Worm (Caenorhabditis elegans) whole organism, L1 larva: Measurements from ENCODE around the gene C34E10.12.
A peak's percentile ranks its signal among the peaks of the same experiment; 100 is the strongest.

Experiments used
- F16B12.6 ChIP-seq: fragments of 150-350 bp; optimal IDR thresholded peaks from 2 replicates; lab custom pipeline; 2014; ENCODE audit warnings: missing biosample characterization, missing genetic modification characterization
- Y116A8C.19 ChIP-seq: sonication (generic microtip); optimal IDR thresholded peaks from 2 replicates; lab custom pipeline; 2016; ENCODE audit warnings: missing compliant biosample characterization, missing genetic modification characterization, borderline replicate concordance
- alr-1 ChIP-seq: fragments of 200-800 bp; sonication (Bioruptor generic); optimal IDR thresholded peaks from 2 replicates; lab custom pipeline; 2018; ENCODE audit warnings: borderline replicate concordance, mild to moderate bottlenecking, missing genetic modification characterization, missing compliant biosample characterization
- aly-2 ChIP-seq: fragments of 150-350 bp; optimal IDR thresholded peaks from 2 replicates; lab custom pipeline; 2014; ENCODE audit warnings: missing biosample characterization, missing genetic modification characterization
- ama-1 ChIP-seq: fragments of 150-350 bp; optimal IDR thresholded peaks from 2 replicates; lab custom pipeline; 2014
- ceh-63 ChIP-seq: fragments of 200-800 bp; sonication (Bioruptor generic); optimal IDR thresholded peaks from 2 replicates; lab custom pipeline; 2018; ENCODE audit warnings: mild to moderate bottlenecking, missing genetic modification characterization, missing compliant biosample characterization
- dpl-1 ChIP-seq, 3 experiments: fragments of 150-350 bp in 2 of 3; sonication (generic microtip) in 1 of 3; optimal IDR thresholded peaks; 2 replicates each; lab custom pipeline; 2014 to 2017; ENCODE audit warnings: missing biosample characterization in 3 of 3, missing genetic modification characterization in 3 of 3, missing genetic modification reagents in 3 of 3
- dsc-1 ChIP-seq: sonication (generic microtip); optimal IDR thresholded peaks from 2 replicates; lab custom pipeline; 2016; ENCODE audit warnings: mild to moderate bottlenecking, missing genetic modification characterization, missing compliant biosample characterization
- egl-13 ChIP-seq: sonication (generic microtip); optimal IDR thresholded peaks from 2 replicates; lab custom pipeline; 2016; ENCODE audit warnings: missing genotype, missing genetic modification reagents, missing genetic modification characterization, missing compliant biosample characterization
- egl-27 ChIP-seq, 2 experiments: fragments of 150-350 bp in 1 of 2; sonication (generic microtip); optimal IDR thresholded peaks; 3 replicates each; lab custom pipeline; 2017 to 2018; ENCODE audit warnings: missing biosample characterization in 2 of 2, missing genetic modification characterization in 2 of 2, missing genetic modification reagents in 2 of 2
- elt-2 ChIP-seq: sonication (generic microtip); optimal IDR thresholded peaks from 2 replicates; lab custom pipeline; 2016; ENCODE audit warnings: missing genetic modification characterization, mild to moderate bottlenecking, inconsistent platforms, missing compliant biosample characterization, missing genetic modification reagents
- elt-3 ChIP-seq, 6 experiments: fragments of 150-350 bp in 1 of 6; sonication (generic microtip); optimal IDR thresholded peaks; 2 replicates each; lab custom pipeline; 2017 to 2018; ENCODE audit warnings: missing biosample characterization in 6 of 6, missing genetic modification characterization in 6 of 6, inconsistent platforms in 1 of 6
- ets-5 ChIP-seq: fragments of 200-800 bp; sonication (Bioruptor generic); IDR thresholded peaks from 2 replicates; pipeline ENCODE4 v1.3.6; 2022; ENCODE audit warnings: missing genetic modification characterization, missing compliant biosample characterization
- fkh-8 ChIP-seq: sonication (generic microtip); optimal IDR thresholded peaks from 2 replicates; lab custom pipeline; 2016; ENCODE audit warnings: mild to moderate bottlenecking, missing genetic modification characterization, missing compliant biosample characterization
- irx-1 ChIP-seq: sonication (generic microtip); optimal IDR thresholded peaks from 2 replicates; lab custom pipeline; 2016; ENCODE audit warnings: missing genetic modification characterization, missing compliant biosample characterization
- lin-13 ChIP-seq: fragments of 150-350 bp; optimal IDR thresholded peaks from 2 replicates; lab custom pipeline; 2014; ENCODE audit warnings: missing biosample characterization, missing genetic modification reagents, missing genetic modification characterization
- lin-14 ChIP-seq: fragments of 200-800 bp; sonication (Bioruptor generic); optimal IDR thresholded peaks from 2 replicates; lab custom pipeline; 2018; ENCODE audit warnings: mild to moderate bottlenecking, missing genetic modification characterization, moderate library complexity, missing compliant biosample characterization
- lin-39 ChIP-seq: fragments of 150-350 bp; optimal IDR thresholded peaks from 2 replicates; lab custom pipeline; 2014; ENCODE audit warnings: missing biosample characterization, missing genetic modification reagents, missing genetic modification characterization
- lir-3 ChIP-seq: sonication (generic microtip); optimal IDR thresholded peaks from 2 replicates; lab custom pipeline; 2016; ENCODE audit warnings: mild to moderate bottlenecking, missing genetic modification characterization, moderate library complexity, missing compliant biosample characterization; ENCODE audit not compliant: poor library complexity
- mab-9 ChIP-seq: fragments of 200-800 bp; sonication (Bioruptor generic); IDR thresholded peaks from 2 replicates; pipeline ENCODE4 v1.3.6; 2022; ENCODE audit warnings: missing genetic modification reagents, missing genetic modification characterization, missing compliant biosample characterization
- mep-1 ChIP-seq: fragments of 150-350 bp; optimal IDR thresholded peaks from 2 replicates; lab custom pipeline; 2014; ENCODE audit warnings: missing biosample characterization, missing genetic modification characterization
- nhr-11 ChIP-seq: fragments of 150-350 bp; optimal IDR thresholded peaks from 2 replicates; lab custom pipeline; 2014; ENCODE audit warnings: missing biosample characterization, missing genetic modification characterization
- nhr-12 ChIP-seq: sonication (generic microtip); optimal IDR thresholded peaks from 2 replicates; lab custom pipeline; 2017; ENCODE audit warnings: missing biosample characterization, missing genetic modification characterization
- nhr-20 ChIP-seq: sonication (generic microtip); optimal IDR thresholded peaks from 2 replicates; lab custom pipeline; 2016; ENCODE audit warnings: mild to moderate bottlenecking, missing genetic modification characterization, missing compliant biosample characterization
- nhr-237 ChIP-seq: fragments of 150-350 bp; optimal IDR thresholded peaks from 2 replicates; lab custom pipeline; 2014; ENCODE audit warnings: missing biosample characterization, missing genetic modification characterization
- nhr-76 ChIP-seq: sonication (generic microtip); optimal IDR thresholded peaks from 2 replicates; lab custom pipeline; 2017; ENCODE audit warnings: missing biosample characterization, missing genetic modification characterization
- nhr-84 ChIP-seq: sonication (generic microtip); optimal IDR thresholded peaks from 2 replicates; lab custom pipeline; 2017; ENCODE audit warnings: missing biosample characterization, missing genetic modification characterization
- nhr-90 ChIP-seq: sonication (generic microtip); optimal IDR thresholded peaks from 2 replicates; lab custom pipeline; 2016; ENCODE audit warnings: mild to moderate bottlenecking, missing genetic modification characterization, missing compliant biosample characterization; ENCODE audit not compliant: poor library complexity
- pag-3 ChIP-seq: sonication (generic microtip); optimal IDR thresholded peaks from 2 replicates; lab custom pipeline; 2017; ENCODE audit warnings: missing genetic modification characterization, mild to moderate bottlenecking, missing compliant biosample characterization, antibody characterized with exemption, borderline replicate concordance; ENCODE audit not compliant: insufficient read depth
- rnt-1 ChIP-seq: sonication (generic microtip); optimal IDR thresholded peaks from 2 replicates; lab custom pipeline; 2016; ENCODE audit warnings: mild to moderate bottlenecking, missing genetic modification characterization, moderate library complexity, missing compliant biosample characterization
- skn-1 ChIP-seq: fragments of 150-350 bp; optimal IDR thresholded peaks from 2 replicates; lab custom pipeline; 2014; ENCODE audit warnings: missing biosample characterization, missing genetic modification characterization
- snu-23 ChIP-seq: sonication (generic microtip); optimal IDR thresholded peaks from 2 replicates; lab custom pipeline; 2016; ENCODE audit warnings: missing genetic modification characterization, missing compliant biosample characterization
- sptf-1 ChIP-seq: fragments of 150-350 bp; optimal IDR thresholded peaks from 2 replicates; lab custom pipeline; 2014; ENCODE audit warnings: missing biosample characterization, missing genetic modification characterization
- sup-37 ChIP-seq: fragments of 200-800 bp; sonication (Bioruptor generic); optimal IDR thresholded peaks from 2 replicates; lab custom pipeline; 2018; ENCODE audit warnings: mild to moderate bottlenecking, missing genetic modification characterization, missing compliant biosample characterization
- swsn-7 ChIP-seq: sonication (generic microtip); optimal IDR thresholded peaks from 2 replicates; lab custom pipeline; 2016; ENCODE audit warnings: missing genetic modification characterization, missing compliant biosample characterization
- tbx-2 ChIP-seq: sonication (generic microtip); optimal IDR thresholded peaks from 2 replicates; lab custom pipeline; 2016; ENCODE audit warnings: missing genetic modification characterization, missing compliant biosample characterization
- tlp-1 ChIP-seq: fragments of 150-350 bp; optimal IDR thresholded peaks from 2 replicates; lab custom pipeline; 2014; ENCODE audit warnings: missing biosample characterization, missing genetic modification characterization
- unc-130 ChIP-seq: fragments of 150-350 bp; optimal IDR thresholded peaks from 2 replicates; lab custom pipeline; 2017; ENCODE audit warnings: missing biosample characterization, missing genetic modification characterization, inconsistent platforms
- unc-62 ChIP-seq: fragments of 150-350 bp; optimal IDR thresholded peaks from 2 replicates; lab custom pipeline; 2014; ENCODE audit warnings: missing biosample characterization, missing genetic modification reagents, missing genetic modification characterization
- unc-86 ChIP-seq: sonication (generic microtip); optimal IDR thresholded peaks from 2 replicates; lab custom pipeline; 2016; ENCODE audit warnings: missing genetic modification characterization, missing compliant biosample characterization
- unc-98 ChIP-seq: fragments of 200-800 bp; sonication (Bioruptor generic); IDR thresholded peaks from 2 replicates; pipeline ENCODE4 v1.3.6; 2022; ENCODE audit warnings: missing genetic modification characterization, missing compliant biosample characterization
- xbp-1 ChIP-seq: sonication (generic microtip); optimal IDR thresholded peaks from 2 replicates; lab custom pipeline; 2016; ENCODE audit warnings: missing genetic modification characterization, missing compliant biosample characterization
- zip-4 ChIP-seq: fragments of 200-800 bp; sonication (Bioruptor generic); optimal IDR thresholded peaks from 2 replicates; lab custom pipeline; 2018; ENCODE audit warnings: mild to moderate bottlenecking, missing genetic modification characterization, moderate library complexity, missing compliant biosample characterization
- ztf-4 ChIP-seq: fragments of 150-350 bp; optimal IDR thresholded peaks from 2 replicates; lab custom pipeline; 2014; ENCODE audit warnings: missing biosample characterization, missing genetic modification characterization

Gene C34E10.12

DNA sequence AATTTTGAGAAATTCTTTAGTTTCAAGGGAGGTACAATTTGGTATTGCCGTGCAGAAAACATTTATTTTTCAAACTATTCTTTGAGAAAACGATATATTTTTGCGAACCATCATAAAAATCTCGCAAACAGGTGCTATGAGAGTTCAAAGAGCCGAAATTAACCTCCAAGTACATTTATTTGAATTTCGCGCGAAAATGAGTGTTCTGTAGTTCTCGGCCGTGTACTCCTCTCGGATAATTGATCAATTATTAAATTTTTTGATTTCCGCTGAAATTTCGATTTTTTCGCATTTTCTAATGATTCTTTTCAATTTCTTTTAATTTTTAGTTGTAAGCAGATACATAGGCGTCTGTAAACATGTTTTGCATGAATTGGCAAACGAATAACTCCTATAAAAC is 37.5 kb downstream of the C34E10.12 start (continued):
- TF ChIP-seq nhr-90 (tag; lab: Kevin White, UChicago) = peak; percentile 70
- TF ChIP-seq unc-130 (tag; lab: Kevin White, UChicago) = peak; percentile 21
- TF ChIP-seq dpl-1 (GFP tag; optimal IDR thresholded peaks at IDR 0.05; lab: Kevin White, UChicago) = peak; percentile 84 to 92 (median 89)
- no peak for TF ChIP-seq pag-3
- no peak for TF ChIP-seq zip-4
- no peak for TF ChIP-seq mep-1
- no peak for TF ChIP-seq fkh-8 (tag; lab: Kevin White, UChicago)
- TF ChIP-seq nhr-76 (tag; lab: Kevin White, UChicago) = no peak
- no peak for TF ChIP-seq ama-1 (lab: Kevin White, UChicago)
- TF ChIP-seq xbp-1 (tag; lab: Kevin White, UChicago) = peak; percentile 50
- no peak for TF ChIP-seq unc-62 (GFP tag; lab: Kevin White, UChicago)
- no peak for TF ChIP-seq tlp-1 (tag; lab: Kevin White, UChicago)
- TF ChIP-seq lin-14 (GFP tag; lab: Kevin White, UChicago) = no peak
- TF ChIP-seq lir-3 (tag; lab: Kevin White, UChicago) = peak; percentile 84
- TF ChIP-seq nhr-237 (tag; lab: Kevin White, UChicago) = no peak
- no peak for TF ChIP-seq ceh-63 (GFP tag; lab: Kevin White, UChicago)
- TF ChIP-seq nhr-20 (tag; lab: Kevin White, UChicago) = peak; percentile 58
- no peak for TF ChIP-seq ztf-4 (tag; lab: Kevin White, UChicago)
- TF ChIP-seq irx-1 (tag; lab: Kevin White, UChicago) = peak; percentile 72
- TF ChIP-seq nhr-84 (tag; lab: Kevin White, UChicago) = no peak
- TF ChIP-seq egl-13 (tag; lab: Kevin White, UChicago) = peak; percentile 57
- TF ChIP-seq elt-3 (tag; optimal IDR thresholded peaks at IDR 0.05; lab: Kevin White, UChicago) = no peak
- TF ChIP-seq nhr-11 (tag; lab: Kevin White, UChicago) = no peak
- peak; percentile 22 for TF ChIP-seq elt-2 (tag; lab: Kevin White, UChicago)
- no peak for TF ChIP-seq Y116A8C.19 (tag; lab: Kevin White, UChicago)
- TF ChIP-seq unc-86 (tag; lab: Kevin White, UChicago) = no peak
- TF ChIP-seq sup-37 (GFP tag; lab: Kevin White, UChicago) = no peak
- TF ChIP-seq nhr-12 = no peak
- TF ChIP-seq unc-98 (GFP tag; lab: Robert Waterston, UW) = no peak
- peak; percentile 39 for TF ChIP-seq tbx-2 (tag; lab: Kevin White, UChicago)
- TF ChIP-seq rnt-1 = peak; percentile 91
- TF ChIP-seq ets-5 (GFP tag; lab: Robert Waterston, UW) = no peak
- TF ChIP-seq lin-39 (tag; lab: Kevin White, UChicago) = no peak
- TF ChIP-seq snu-23 = peak; percentile 39
- no peak for TF ChIP-seq F16B12.6
- TF ChIP-seq egl-27 (tag; optimal IDR thresholded peaks at IDR 0.05; lab: Kevin White, UChicago) = no peak
- no peak for TF ChIP-seq sptf-1
- TF ChIP-seq lin-13 = no peak
- TF ChIP-seq swsn-7 (tag; lab: Kevin White, UChicago) = peak; percentile 48
- peak; percentile 22 for TF ChIP-seq skn-1
- TF ChIP-seq aly-2 (tag; lab: Kevin White, UChicago) = no peak

DNA sequence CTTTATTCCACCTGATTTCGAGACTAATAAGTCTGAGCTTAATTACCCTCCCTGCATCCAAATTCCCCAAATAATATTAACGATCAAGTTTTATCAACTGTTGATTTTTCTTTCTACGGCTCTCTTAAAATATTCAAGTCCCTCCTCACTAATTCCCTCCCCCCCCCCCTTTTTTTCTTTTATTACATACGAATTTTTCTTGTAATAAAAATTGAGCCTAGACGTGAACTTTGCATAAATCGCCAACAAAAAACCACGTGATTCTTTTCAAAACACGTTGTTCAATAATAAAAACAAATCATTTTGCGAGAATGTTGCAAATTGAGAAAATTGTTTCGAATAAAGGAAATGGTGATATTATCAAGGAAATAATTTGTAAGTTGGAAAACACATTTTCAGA is 39.3 kb downstream of the C34E10.12 start, which contains the start of gene K10D2.8:
TSS of gene K10D2.8 (plus strand) at position 301 of the 400 bp plus-strand sequence.
- TF ChIP-seq unc-98 (GFP tag; lab: Robert Waterston, UW) (no peak), unc-130 (tag; lab: Kevin White, UChicago) (no peak), mab-9 (no peak), tbx-2 (tag; lab: Kevin White, UChicago) (no peak), dsc-1 (no peak), egl-13 (tag; lab: Kevin White, UChicago) (no peak), Y116A8C.19 (tag; lab: Kevin White, UChicago) (no peak), egl-27 (tag; optimal IDR thresholded peaks at IDR 0.05; lab: Kevin White, UChicago) (no peak), alr-1 (tag; lab: Kevin White, UChicago) (no peak)
